Worm (Caenorhabditis elegans): ENCODE measurements around the gene dos-1.

Gene dos-1

ce11 chrIII:9103643-9104042 lies at the start of gene dos-1:
dos-1 (plus strand) TSS chrIII:9103943.
- TF ChIP-seq eor-1 (tag; optimal IDR thresholded peaks at IDR 0.05) (no peak), elt-3 (tag; optimal IDR thresholded peaks at IDR 0.05) (no peak), mml-1 (tag; optimal IDR thresholded peaks at IDR 0.05) (no peak), nhr-43 (tag; optimal IDR thresholded peaks at IDR 0.05; ENCODE audit: poor library complexity, severe bottlenecking) (no peak), elt-1 (tag; optimal IDR thresholded peaks at IDR 0.05) (no peak), ztf-11 (tag; optimal IDR thresholded peaks at IDR 0.05) (no peak), lsy-12 (tag; optimal IDR thresholded peaks at IDR 0.05) (no peak), mdl-1 (tag; optimal IDR thresholded peaks at IDR 0.05) (no peak), nhr-11 (tag; optimal IDR thresholded peaks at IDR 0.05) (no peak), ceh-28 (tag; optimal IDR thresholded peaks at IDR 0.05) (no peak)

- TF ChIP-seq elt-1 (tag; optimal IDR thresholded peaks at IDR 0.05) (no peak), fkh-10 (GFP tag; optimal IDR thresholded peaks at IDR 0.05) (no peak), daf-12 (tag; optimal IDR thresholded peaks at IDR 0.05) (no peak), egl-27 (tag; optimal IDR thresholded peaks at IDR 0.05) (no peak), unc-62 (GFP tag; optimal IDR thresholded peaks at IDR 0.05) (no peak), pha-4 (tag; optimal IDR thresholded peaks at IDR 0.05) (no peak), lin-15B (tag; optimal IDR thresholded peaks at IDR 0.05) (peak; percentile 29), hmg-11 (tag; optimal IDR thresholded peaks at IDR 0.05) (no peak)
Measured at ce11 chrIII:9054414-9055147, 49.2 kb upstream of the dos-1 start, which contains the start of gene cls-2. cls-2 (plus strand) TSS chrIII:9055048.

- TF ChIP-seq nhr-77 (tag; optimal IDR thresholded peaks at IDR 0.05) (no peak), nhr-43 (tag; optimal IDR thresholded peaks at IDR 0.05; ENCODE audit: poor library complexity, severe bottlenecking) (no peak), fkh-10 (GFP tag; optimal IDR thresholded peaks at IDR 0.05) (no peak), ceh-28 (tag; optimal IDR thresholded peaks at IDR 0.05) (no peak), elt-2 (tag; optimal IDR thresholded peaks at IDR 0.05) (peak; percentile 65), pha-4 (tag; optimal IDR thresholded peaks at IDR 0.05) (peak; percentile 66), egl-5 (tag; optimal IDR thresholded peaks at IDR 0.05) (no peak), ztf-4 (tag; optimal IDR thresholded peaks at IDR 0.05) (no peak), ceh-82 (tag; optimal IDR thresholded peaks at IDR 0.05) (no peak), ztf-11 (tag; optimal IDR thresholded peaks at IDR 0.05) (no peak), sea-2 (GFP tag; optimal IDR thresholded peaks at IDR 0.05) (no peak), nhr-25 (tag; optimal IDR thresholded peaks at IDR 0.05) (no peak), nfya-1 (tag; optimal IDR thresholded peaks at IDR 0.05; ENCODE audit: insufficient read depth) (peak; percentile 38), ama-1 (optimal IDR thresholded peaks at IDR 0.05) (peak; percentile 60), mml-1 (tag; optimal IDR thresholded peaks at IDR 0.05) (no peak), elt-3 (tag; optimal IDR thresholded peaks at IDR 0.05) (no peak), nhr-67 (tag; optimal IDR thresholded peaks at IDR 0.05) (no peak), zag-1 (tag; optimal IDR thresholded peaks at IDR 0.05) (no peak), lin-39 (tag; optimal IDR thresholded peaks at IDR 0.05) (no peak), hmg-11 (tag; optimal IDR thresholded peaks at IDR 0.05) (peak; percentile 4), skn-1 (tag; optimal IDR thresholded peaks at IDR 0.05) (peak; percentile 94), jun-1 (tag; optimal IDR thresholded peaks at IDR 0.05) (no peak), nhr-76 (tag; optimal IDR thresholded peaks at IDR 0.05) (no peak), egl-27 (tag; optimal IDR thresholded peaks at IDR 0.05) (no peak), fkh-2 (tag; optimal IDR thresholded peaks at IDR 0.05) (no peak), nhr-237 (tag; optimal IDR thresholded peaks at IDR 0.05) (no peak), nhr-23 (tag; optimal IDR thresholded peaks at IDR 0.05) (no peak), pqm-1 (tag; optimal IDR thresholded peaks at IDR 0.05) (no peak), unc-39 (tag; optimal IDR thresholded peaks at IDR 0.05) (no peak), unc-62 (GFP tag; optimal IDR thresholded peaks at IDR 0.05) (no peak), daf-12 (tag; optimal IDR thresholded peaks at IDR 0.05) (no peak), lin-15B (tag; optimal IDR thresholded peaks at IDR 0.05) (no peak), tbx-2 (tag; optimal IDR thresholded peaks at IDR 0.05) (no peak), lsy-12 (tag; optimal IDR thresholded peaks at IDR 0.05) (peak; percentile 11)
Measured at ce11 chrIII:9058959-9059534, 44.7 kb upstream of the dos-1 start, which contains the start of gene gst-1. gst-1 (plus strand) TSS chrIII:9059331.

All from whole organism, L3 larva.